Worm (Caenorhabditis elegans) whole organism, mixed stage, embryonic: ENCODE results near the gene pqn-42.

Experiments used
- bed-3 ChIP-seq: fragments of 200-800 bp; sonication (Bioruptor generic); optimal IDR thresholded peaks from 3 replicates; lab custom pipeline; 2018; ENCODE audit warnings: mild to moderate bottlenecking, missing genetic modification characterization, moderate library complexity, missing compliant biosample characterization
- blmp-1 ChIP-seq: fragments of 150-350 bp; optimal IDR thresholded peaks from 2 replicates; lab custom pipeline; 2014; ENCODE audit warnings: missing biosample characterization, missing genetic modification characterization
- ceh-39 ChIP-seq: fragments of 150-350 bp; optimal IDR thresholded peaks from 2 replicates; lab custom pipeline; 2014; ENCODE audit warnings: missing biosample characterization, missing genetic modification characterization
- ceh-43 ChIP-seq: fragments of 200-800 bp; sonication (Bioruptor generic); optimal IDR thresholded peaks from 2 replicates; lab custom pipeline; 2018; ENCODE audit warnings: mild to moderate bottlenecking, missing genetic modification characterization, moderate library complexity, missing compliant biosample characterization
- ceh-83 ChIP-seq: fragments of 200-800 bp; sonication (Bioruptor generic); optimal IDR thresholded peaks from 2 replicates; lab custom pipeline; 2018; ENCODE audit warnings: mild to moderate bottlenecking, missing genetic modification characterization, missing compliant biosample characterization
- ces-1 ChIP-seq: fragments of 150-350 bp; optimal IDR thresholded peaks from 2 replicates; lab custom pipeline; 2014; ENCODE audit warnings: missing biosample characterization, missing genetic modification reagents, missing genetic modification characterization
- cnd-1 ChIP-seq: fragments of 200-800 bp; sonication (Bioruptor generic); optimal IDR thresholded peaks from 2 replicates; lab custom pipeline; 2018; ENCODE audit warnings: mild to moderate bottlenecking, missing genetic modification characterization, missing compliant biosample characterization
- drap-1 ChIP-seq: fragments of 200-800 bp; sonication (Bioruptor generic); optimal IDR thresholded peaks from 3 replicates; lab custom pipeline; 2018; ENCODE audit warnings: mild to moderate bottlenecking, missing genetic modification characterization, missing compliant biosample characterization
- elt-1 ChIP-seq: sonication (generic microtip); optimal IDR thresholded peaks from 2 replicates; lab custom pipeline; 2017; ENCODE audit warnings: missing genetic modification characterization, mild to moderate bottlenecking, missing compliant biosample characterization, antibody characterized with exemption, moderate library complexity, borderline replicate concordance; ENCODE audit not compliant: insufficient read depth
- ham-2 ChIP-seq: fragments of 200-800 bp; sonication (Bioruptor generic); optimal IDR thresholded peaks from 2 replicates; lab custom pipeline; 2018; ENCODE audit warnings: mild to moderate bottlenecking, missing genetic modification characterization, missing compliant biosample characterization
- hlh-1 ChIP-seq: fragments of 150-350 bp; optimal IDR thresholded peaks from 2 replicates; lab custom pipeline; 2014; ENCODE audit warnings: missing biosample characterization, missing genetic modification reagents, missing genetic modification characterization
- lin-13 ChIP-seq: fragments of 150-350 bp; optimal IDR thresholded peaks from 2 replicates; lab custom pipeline; 2014; ENCODE audit warnings: missing biosample characterization, missing genetic modification characterization
- lin-32 ChIP-seq: fragments of 200-800 bp; sonication (Bioruptor generic); optimal IDR thresholded peaks from 2 replicates; lab custom pipeline; 2018; ENCODE audit warnings: mild to moderate bottlenecking, missing genetic modification characterization, missing compliant biosample characterization
- mab-5 ChIP-seq: fragments of 150-350 bp; optimal IDR thresholded peaks from 2 replicates; lab custom pipeline; 2014; ENCODE audit warnings: missing biosample characterization, missing genetic modification characterization
- mep-1 ChIP-seq: fragments of 150-350 bp; optimal IDR thresholded peaks from 2 replicates; lab custom pipeline; 2017; ENCODE audit warnings: missing biosample characterization, missing genetic modification reagents, missing genetic modification characterization, inconsistent platforms
- mls-2 ChIP-seq: sonication (generic microtip); optimal IDR thresholded peaks from 2 replicates; lab custom pipeline; 2016; ENCODE audit warnings: mild to moderate bottlenecking, missing genetic modification characterization, moderate library complexity, missing compliant biosample characterization
- nhr-12 ChIP-seq: fragments of 150-350 bp; optimal IDR thresholded peaks from 2 replicates; lab custom pipeline; 2014; ENCODE audit warnings: missing biosample characterization, missing genetic modification characterization
- nhr-237 ChIP-seq: fragments of 150-350 bp; optimal IDR thresholded peaks from 2 replicates; lab custom pipeline; 2014; ENCODE audit warnings: missing biosample characterization, missing genetic modification characterization
- nhr-28 ChIP-seq: fragments of 150-350 bp; optimal IDR thresholded peaks from 2 replicates; lab custom pipeline; 2014; ENCODE audit warnings: missing biosample characterization, missing genetic modification characterization
- nhr-76 ChIP-seq: sonication (generic microtip); optimal IDR thresholded peaks from 2 replicates; lab custom pipeline; 2017; ENCODE audit warnings: missing biosample characterization, missing genetic modification characterization
- sem-2 ChIP-seq: fragments of 200-800 bp; sonication (Bioruptor generic); optimal IDR thresholded peaks from 2 replicates; lab custom pipeline; 2018; ENCODE audit warnings: mild to moderate bottlenecking, missing genetic modification characterization, missing compliant biosample characterization
- snpc-4 ChIP-seq: fragments of 150-350 bp; optimal IDR thresholded peaks from 2 replicates; lab custom pipeline; 2014; ENCODE audit warnings: missing biosample characterization, missing genetic modification characterization
- sptf-1 ChIP-seq: sonication (generic microtip); optimal IDR thresholded peaks from 2 replicates; lab custom pipeline; 2017; ENCODE audit warnings: mild to moderate bottlenecking, missing genetic modification characterization, moderate library complexity, missing compliant biosample characterization
- tbx-8 ChIP-seq: fragments of 200-800 bp; sonication (Bioruptor generic); optimal IDR thresholded peaks from 2 replicates; lab custom pipeline; 2018; ENCODE audit warnings: mild to moderate bottlenecking, missing genetic modification characterization, moderate library complexity, missing compliant biosample characterization
- unc-120 ChIP-seq: sonication (generic microtip); optimal IDR thresholded peaks from 2 replicates; lab custom pipeline; 2017; ENCODE audit warnings: missing genetic modification characterization, missing compliant biosample characterization; ENCODE audit not compliant: poor library complexity, severe bottlenecking
- unc-39 ChIP-seq: fragments of 150-350 bp; optimal IDR thresholded peaks from 2 replicates; lab custom pipeline; 2014; ENCODE audit warnings: missing biosample characterization, missing genetic modification characterization
- unc-62 ChIP-seq: fragments of 150-350 bp; optimal IDR thresholded peaks from 2 replicates; lab custom pipeline; 2014; ENCODE audit warnings: missing biosample characterization, missing genetic modification reagents, missing genetic modification characterization
- zip-8 ChIP-seq: fragments of 150-350 bp; optimal IDR thresholded peaks from 2 replicates; lab custom pipeline; 2014; ENCODE audit warnings: missing biosample characterization, missing genetic modification characterization
- ztf-11 ChIP-seq: fragments of 150-350 bp; optimal IDR thresholded peaks from 2 replicates; lab custom pipeline; 2014; ENCODE audit warnings: missing biosample characterization, missing genetic modification characterization

pqn-42 gene

ce11 chrII:2436757-2437156 is 22.0 kb downstream of the pqn-42 start:
- no peak for TF ChIP-seq hlh-1 (tag; lab: Kevin White, UChicago)
- peak; percentile 97 for TF ChIP-seq elt-1
- TF ChIP-seq snpc-4: no peak

DNA sequence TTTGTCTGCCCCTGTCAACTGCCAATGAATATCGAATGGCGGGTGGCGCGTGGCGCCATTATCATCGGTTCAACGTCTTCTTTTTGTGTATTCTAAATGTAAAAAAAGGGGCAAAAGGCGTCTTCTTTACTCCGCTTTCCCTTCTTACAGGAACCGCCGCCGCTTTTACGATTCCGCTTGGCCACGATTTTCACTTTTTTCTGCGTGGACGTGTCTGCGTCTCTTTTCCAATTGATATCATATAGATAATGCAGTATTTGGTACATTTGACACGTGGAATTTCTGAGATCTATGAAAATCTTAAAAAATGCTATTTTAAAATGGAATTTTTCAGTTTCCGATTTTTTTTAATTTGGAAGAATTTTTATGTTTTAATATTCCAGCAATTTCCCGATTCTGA is 23.2 kb downstream of the pqn-42 start:
- TF ChIP-seq blmp-1 (tag; lab: Kevin White, UChicago) (peak; percentile 76), mab-5 (tag; lab: Kevin White, UChicago) (no peak)
- TF ChIP-seq, all 35 proteins: peak for 1

DNA sequence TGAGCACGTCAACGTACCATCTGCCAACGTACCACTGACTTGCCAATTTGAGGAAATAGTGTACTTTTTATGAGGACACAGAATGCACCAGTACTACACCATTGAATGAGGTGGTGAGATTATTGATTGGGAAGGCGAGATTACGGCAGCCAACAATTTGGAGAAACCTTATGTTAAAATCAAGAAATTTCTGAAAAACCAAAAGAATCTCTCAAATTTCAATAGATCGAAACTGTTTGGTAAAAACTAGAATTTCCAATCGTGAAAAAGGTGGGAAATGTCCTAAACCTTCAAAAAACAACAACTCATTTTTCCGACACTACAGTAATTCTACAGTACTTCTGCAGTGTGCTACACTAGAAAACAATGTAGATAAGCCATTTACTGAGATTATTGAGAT is 26.8 kb downstream of the pqn-42 start, which contains the start of gene ceh-86:
ceh-86 (minus strand) TSS at position 101 of the 400 bp plus-strand sequence.
- TF ChIP-seq zip-8 (tag; lab: Kevin White, UChicago) (no peak), ceh-39 (tag; lab: Kevin White, UChicago) (peak; percentile 6), cnd-1 (peak; percentile 55)

- TF ChIP-seq ceh-83: no peak
- TF ChIP-seq mls-2: no peak
- TF ChIP-seq unc-120 (tag; lab: Kevin White, UChicago): no peak
- TF ChIP-seq sptf-1 (tag; lab: Kevin White, UChicago): no peak
- no peak for TF ChIP-seq ces-1 (GFP tag; lab: Kevin White, UChicago)
- no peak for TF ChIP-seq snpc-4
- no peak for TF ChIP-seq ham-2
- TF ChIP-seq bed-3: no peak
- TF ChIP-seq nhr-28: no peak
- TF ChIP-seq lin-32 (GFP tag; lab: Kevin White, UChicago): no peak
- TF ChIP-seq nhr-237: no peak
- TF ChIP-seq ceh-43: no peak
- no peak for TF ChIP-seq mep-1 (tag; lab: Kevin White, UChicago)
- TF ChIP-seq hlh-1 (tag; lab: Kevin White, UChicago): no peak
Measured at ce11 chrII:2422427-2422826, 36.4 kb downstream of the pqn-42 start.

DNA sequence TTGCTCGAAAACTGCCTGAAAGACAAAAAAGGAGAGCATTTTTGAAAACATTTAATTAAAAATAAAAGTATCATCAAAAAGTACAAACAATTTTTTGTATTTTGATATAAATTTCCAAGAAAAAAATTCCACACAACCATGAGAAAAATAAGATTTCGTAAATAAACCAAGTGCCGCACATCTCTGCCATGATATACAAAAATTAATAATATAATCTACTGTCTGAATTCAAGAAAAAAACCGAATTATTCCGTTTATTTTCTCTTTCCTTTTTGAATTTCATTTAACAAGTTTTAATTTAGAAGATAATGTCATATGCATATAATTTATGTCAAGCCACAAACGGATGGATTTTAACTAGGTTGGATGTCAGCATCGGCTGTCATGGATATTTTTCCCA is 36.9 kb downstream of the pqn-42 start, which contains the start of gene F42G2.2:
F42G2.2 (plus strand) TSS at position 301 of the 400 bp plus-strand sequence.
- no peak for TF ChIP-seq zip-8 (tag; lab: Kevin White, UChicago)
- TF ChIP-seq, all 35 proteins: peak for 0

ce11 chrII:2421185-2421584 is 37.6 kb downstream of the pqn-42 start:
- TF ChIP-seq blmp-1 (tag; lab: Kevin White, UChicago) (no peak), mab-5 (tag; lab: Kevin White, UChicago) (no peak), nhr-76 (tag; lab: Kevin White, UChicago) (no peak), lin-32 (GFP tag; lab: Kevin White, UChicago) (no peak), elt-1 (no peak), unc-39 (tag; lab: Kevin White, UChicago) (no peak), sem-2 (GFP tag; lab: Kevin White, UChicago) (no peak), ham-2 (no peak), tbx-8 (GFP tag; lab: Kevin White, UChicago) (no peak), ztf-11 (tag; lab: Kevin White, UChicago) (no peak), ceh-83 (no peak)

ce11 chrII:2420685-2421084 is 38.1 kb downstream of the pqn-42 start:
- TF ChIP-seq ces-1 (GFP tag; lab: Kevin White, UChicago): no peak
- TF ChIP-seq unc-62 (GFP tag; lab: Kevin White, UChicago): no peak
- TF ChIP-seq mab-5 (tag; lab: Kevin White, UChicago): no peak
- no peak for TF ChIP-seq elt-1
- TF ChIP-seq ceh-43: no peak
- TF ChIP-seq nhr-76 (tag; lab: Kevin White, UChicago): no peak
- no peak for TF ChIP-seq bed-3
- no peak for TF ChIP-seq ham-2
- no peak for TF ChIP-seq zip-8 (tag; lab: Kevin White, UChicago)
- TF ChIP-seq snpc-4: no peak
- TF ChIP-seq mls-2: no peak
- no peak for TF ChIP-seq lin-13 (tag; lab: Kevin White, UChicago)
- TF ChIP-seq ztf-11 (tag; lab: Kevin White, UChicago): no peak
- no peak for TF ChIP-seq nhr-237
- TF ChIP-seq nhr-12 (tag; lab: Kevin White, UChicago): no peak
- no peak for TF ChIP-seq blmp-1 (tag; lab: Kevin White, UChicago)
- TF ChIP-seq ceh-39 (tag; lab: Kevin White, UChicago): no peak
- no peak for TF ChIP-seq mep-1 (tag; lab: Kevin White, UChicago)
- no peak for TF ChIP-seq drap-1 (GFP tag; lab: Kevin White, UChicago)
